Fruit fly (Drosophila melanogaster): ENCODE data around the gene Zcchc7.
A peak's percentile ranks its signal among the peaks of the same experiment; 100 is the strongest.

Gene Zcchc7

DNA sequence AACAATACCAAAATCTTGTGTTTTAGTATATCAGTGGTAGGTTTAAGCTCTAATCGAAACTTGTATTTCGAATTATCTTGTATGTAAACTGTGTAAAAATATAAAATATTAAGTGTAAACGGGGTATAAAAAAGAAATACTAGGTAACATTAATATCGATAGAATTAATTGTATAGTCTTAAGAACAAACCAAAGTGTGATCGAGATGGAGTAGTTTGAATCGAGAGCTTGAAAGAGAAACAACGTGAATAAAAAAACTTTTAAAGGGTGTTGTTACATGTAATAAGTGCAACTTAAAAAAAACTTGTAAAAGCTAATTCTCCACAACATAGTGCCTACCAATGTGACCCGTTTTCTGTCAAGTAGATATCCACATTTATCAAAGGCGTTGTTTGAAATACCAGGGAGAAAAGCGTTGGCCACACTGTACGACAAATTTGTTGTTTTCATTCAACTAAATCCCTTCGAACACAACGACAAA is 3.1 kb upstream of the Zcchc7 start, which contains the start of gene TSG101 (continued):
- TF ChIP-seq tio (GFP tag; optimal IDR thresholded peaks at IDR 0.05) = no peak
- no peak for TF ChIP-seq CG17186 (GFP tag; optimal IDR thresholded peaks at IDR 0.05)
- no peak for TF ChIP-seq C15 (GFP tag; IDR thresholded peaks at IDR 0.05)
- TF ChIP-seq CG1602 (GFP tag; optimal IDR thresholded peaks at IDR 0.05) = no peak
- TF ChIP-seq danr (GFP tag; IDR thresholded peaks at IDR 0.05) = no peak
- no peak for TF ChIP-seq CG13775 (GFP tag; optimal IDR thresholded peaks at IDR 0.05)
- TF ChIP-seq Dp (GFP tag; optimal IDR thresholded peaks at IDR 0.05) = peak; percentile 50

DNA sequence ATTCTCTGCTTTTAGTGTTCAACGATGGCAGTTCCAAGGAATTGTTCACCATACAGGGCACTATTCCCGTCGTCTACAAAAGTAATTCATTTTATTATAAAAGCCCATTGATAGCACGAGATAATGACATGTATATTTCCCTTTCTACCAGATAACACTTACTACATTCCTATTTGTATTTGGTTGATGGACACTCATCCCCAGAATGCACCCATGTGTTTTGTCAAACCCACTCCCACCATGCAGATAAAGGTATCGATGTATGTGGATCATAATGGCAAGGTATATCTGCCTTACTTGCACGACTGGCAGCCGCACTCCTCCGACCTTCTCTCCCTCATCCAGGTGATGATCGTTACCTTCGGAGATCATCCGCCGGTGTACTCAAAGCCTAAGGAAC is 2.2 kb upstream of the Zcchc7 start:
- peak; percentile 27 for TF ChIP-seq Med (GFP tag)
- TF ChIP-seq CG11093 (GFP tag; IDR thresholded peaks at IDR 0.05) = no peak
- no peak for TF ChIP-seq oc (tag; optimal IDR thresholded peaks at IDR 0.05)
- no peak for TF ChIP-seq sna (GFP tag; IDR thresholded peaks at IDR 0.05; ENCODE audit: partially characterized antibody)
- peak; percentile 34 for TF ChIP-seq CG10431 (GFP tag; optimal IDR thresholded peaks at IDR 0.05)

DNA sequence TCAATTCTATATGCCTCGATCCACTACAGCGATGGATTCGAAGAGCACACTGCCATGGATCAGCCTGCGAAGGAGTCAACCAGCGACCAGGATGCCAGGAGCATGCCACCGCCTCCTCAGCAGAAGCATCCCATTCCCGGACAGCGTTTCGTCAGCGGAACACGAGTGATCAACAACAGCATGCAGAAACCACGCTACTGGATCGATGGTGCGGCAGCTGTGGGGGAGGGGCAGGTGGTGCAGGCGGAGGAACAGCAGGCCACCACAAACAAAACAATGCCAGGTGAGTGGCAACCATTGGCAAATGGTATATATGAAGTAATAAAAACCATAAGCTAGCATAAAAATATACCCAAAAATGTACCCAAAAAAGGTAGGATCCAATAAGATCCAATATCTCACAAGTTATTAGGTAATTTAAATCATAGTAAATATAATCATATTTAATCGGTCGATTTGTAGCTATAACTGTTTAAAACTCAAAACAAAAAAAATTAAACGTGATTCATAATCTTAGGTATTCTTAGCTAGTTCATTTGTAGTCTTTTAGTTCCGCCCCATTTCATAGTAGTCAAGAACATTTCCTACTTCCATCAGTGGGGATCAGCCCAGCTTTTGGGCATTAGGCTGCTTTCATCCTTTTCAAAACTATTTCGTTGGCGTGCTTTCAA is 556 bp downstream of the Zcchc7 start, which contains the start of gene CG32161:
TSS of gene CG32161 (plus strand) at position 621 of the 671 bp plus-strand sequence.
- peak; percentile 9; the same call in 1 of the 2 replicates for TF ChIP-seq onecut (GFP tag; IDR thresholded peaks at IDR 0.05)
- TF ChIP-seq CG13123 (GFP tag; optimal IDR thresholded peaks at IDR 0.05) = no peak
- TF ChIP-seq CG12155 (GFP tag; optimal IDR thresholded peaks at IDR 0.05) = no peak
- no peak for TF ChIP-seq MBD-R2 (GFP tag; IDR thresholded peaks at IDR 0.05)
- TF ChIP-seq MESR4 (GFP tag; optimal IDR thresholded peaks at IDR 0.05) = peak; percentile 37
- 0 out of 2 replicates have a peak, but pooled peaks have one; percentile 24 for TF ChIP-seq CG4360 (GFP tag; IDR thresholded peaks at IDR 0.05)
- TF ChIP-seq TFAM (GFP tag; optimal IDR thresholded peaks at IDR 0.05) = no peak
- peak; percentile 91 for TF ChIP-seq crol (GFP tag; IDR thresholded peaks at IDR 0.05)
- TF ChIP-seq chif (GFP tag; optimal IDR thresholded peaks at IDR 0.05) = no peak
- TF ChIP-seq gcm2 (GFP tag; optimal IDR thresholded peaks at IDR 0.05) = no peak
- TF ChIP-seq Ets65A (GFP tag) = no peak
- TF ChIP-seq eyg (GFP tag; optimal IDR thresholded peaks at IDR 0.05) = no peak
- TF ChIP-seq Xbp1 (GFP tag; optimal IDR thresholded peaks at IDR 0.05) = no peak
- TF ChIP-seq Hand (GFP tag; optimal IDR thresholded peaks at IDR 0.05) = no peak
- peak; percentile 61 for TF ChIP-seq D (optimal IDR thresholded peaks at IDR 0.05)
- TF ChIP-seq D (GFP tag; optimal IDR thresholded peaks at IDR 0.05) = no peak
- no peak for TF ChIP-seq Dad (GFP tag; optimal IDR thresholded peaks at IDR 0.05)
- no peak for TF ChIP-seq CG7963 (GFP tag; IDR thresholded peaks at IDR 0.05; ENCODE audit: partially characterized antibody)
- TF ChIP-seq CG4820 (GFP tag; optimal IDR thresholded peaks at IDR 0.05) = no peak

DNA sequence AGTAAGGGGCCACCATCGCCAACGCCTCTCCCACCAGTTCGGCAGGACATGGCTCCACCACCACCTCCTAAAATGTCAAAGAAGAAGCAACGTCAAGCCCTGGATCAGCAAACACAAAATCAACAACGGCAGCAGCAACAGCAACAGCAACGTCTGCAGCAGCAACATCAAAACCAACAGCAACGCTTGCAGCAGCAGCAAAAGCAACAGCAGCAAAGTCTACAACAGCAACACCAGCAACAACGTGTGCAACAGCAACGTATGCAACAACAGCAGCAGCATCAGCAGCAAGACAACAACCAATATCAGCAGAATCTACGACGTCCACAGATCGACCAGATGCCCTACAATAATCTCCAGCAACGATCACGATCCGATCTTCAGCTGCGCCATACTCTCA is 6.4 kb downstream of the Zcchc7 start:
- TF ChIP-seq peb (GFP tag; IDR thresholded peaks at IDR 0.05) (no peak), gsb (GFP tag; IDR thresholded peaks at IDR 0.05) (0 out of 2 replicates have a peak, but pooled peaks have one; percentile 15), CoRest (tag; optimal IDR thresholded peaks at IDR 0.05) (no peak)

Measured in whole organism, embryonic.